Worm (Caenorhabditis elegans): ENCODE results near the gene inx-5.

inx-5 gene

DNA sequence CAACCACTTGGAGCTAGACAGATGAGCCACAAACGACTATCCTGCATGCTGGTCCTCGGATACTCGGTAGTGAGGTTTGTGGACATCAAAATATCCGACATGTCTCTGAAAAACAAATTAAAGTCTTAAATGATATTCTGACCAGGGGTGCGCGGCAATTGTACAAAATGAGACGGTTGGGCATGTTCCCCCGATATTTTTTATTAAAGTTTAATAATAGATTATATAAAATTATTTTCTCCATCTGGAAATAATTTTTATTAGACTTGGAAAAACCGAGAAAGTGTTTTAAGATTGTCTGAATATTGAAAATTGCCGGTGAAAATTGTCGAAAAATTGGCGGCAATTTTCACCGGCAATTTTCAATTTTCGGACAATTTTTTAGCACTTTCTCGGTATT lies 25.6 kb upstream of the inx-5 start, which contains the start of gene F55E10.4:
F55E10.4 (minus strand) TSS at position 101 of the 400 bp plus-strand sequence.
- no peak for TF ChIP-seq unc-62 (GFP tag; optimal IDR thresholded peaks at IDR 0.05 in 1 of 2)
- TF ChIP-seq unc-62 (tag; optimal IDR thresholded peaks at IDR 0.05) = no peak
- no peak for TF ChIP-seq ceh-20 (GFP tag; IDR thresholded peaks at IDR 0.05)
- no peak for TF ChIP-seq set-16 (GFP tag; IDR thresholded peaks at IDR 0.05)
- no peak for TF ChIP-seq dve-1 (tag; optimal IDR thresholded peaks at IDR 0.05; ENCODE audit: insufficient read depth)
- no peak for TF ChIP-seq ceh-32 (tag; optimal IDR thresholded peaks at IDR 0.05; ENCODE audit: poor library complexity)
- TF ChIP-seq Y75B8A.6 (GFP tag; IDR thresholded peaks at IDR 0.05) = no peak
- no peak for TF ChIP-seq fos-1 (tag; optimal IDR thresholded peaks at IDR 0.05)
- no peak for TF ChIP-seq zip-2 (tag; optimal IDR thresholded peaks at IDR 0.05)
- no peak for TF ChIP-seq mep-1 (tag; optimal IDR thresholded peaks at IDR 0.05)
- TF ChIP-seq daf-8 (GFP tag; IDR thresholded peaks at IDR 0.05) = no peak
- TF ChIP-seq nhr-6 (tag; optimal IDR thresholded peaks at IDR 0.05) = no peak
- no peak for TF ChIP-seq pqm-1 (tag; optimal IDR thresholded peaks at IDR 0.05)
- no peak for TF ChIP-seq ztf-7 (tag; optimal IDR thresholded peaks at IDR 0.05)
- TF ChIP-seq T20F7.1 (GFP tag; optimal IDR thresholded peaks at IDR 0.05) = no peak
- no peak for TF ChIP-seq lin-1 (GFP tag; IDR thresholded peaks at IDR 0.05)
- TF ChIP-seq gei-8 (GFP tag; optimal IDR thresholded peaks at IDR 0.05) = no peak
- no peak for TF ChIP-seq lin-39 (tag; optimal IDR thresholded peaks at IDR 0.05)
- TF ChIP-seq F10B5.3 (tag; optimal IDR thresholded peaks at IDR 0.05) = no peak

ce11 chrX:8326394-8326793 lies 24.2 kb upstream of the inx-5 start, which contains the start of gene R09F10.8:
Gene R09F10.8 (minus strand): TSS chrX:8326451.
- TF ChIP-seq unc-62 (GFP tag; optimal IDR thresholded peaks at IDR 0.05 in 1 of 2) = peak in 1 of 2 experiments; percentile 91
- no peak for TF ChIP-seq unc-62 (tag; optimal IDR thresholded peaks at IDR 0.05)
- TF ChIP-seq snpc-1.2 (GFP tag; IDR thresholded peaks at IDR 0.05) = no peak
- TF ChIP-seq nhr-237 (tag; optimal IDR thresholded peaks at IDR 0.05) = no peak

- no peak for TF ChIP-seq dmd-9 (GFP tag; IDR thresholded peaks at IDR 0.05)
- no peak for TF ChIP-seq daf-8 (GFP tag; IDR thresholded peaks at IDR 0.05)
- TF ChIP-seq ceh-62 (tag; optimal IDR thresholded peaks at IDR 0.05) = no peak
- no peak for TF ChIP-seq zip-2 (tag; optimal IDR thresholded peaks at IDR 0.05)
- TF ChIP-seq F37D6.2 (tag; optimal IDR thresholded peaks at IDR 0.05) = no peak
- no peak for TF ChIP-seq Y75B8A.6 (GFP tag; IDR thresholded peaks at IDR 0.05)
- TF ChIP-seq spr-1 (tag; optimal IDR thresholded peaks at IDR 0.05) = no peak
- TF ChIP-seq mdt-29 (GFP tag; IDR thresholded peaks at IDR 0.05) = no peak
- no peak for TF ChIP-seq gei-8 (GFP tag; optimal IDR thresholded peaks at IDR 0.05)
- no peak for TF ChIP-seq sdz-12 (GFP tag; optimal IDR thresholded peaks at IDR 0.05)
- TF ChIP-seq skn-1 (tag; optimal IDR thresholded peaks at IDR 0.05) = no peak
- TF ChIP-seq nhr-11 (tag; optimal IDR thresholded peaks at IDR 0.05) = no peak
- 0 out of 2 replicates have a peak, but pooled peaks have one; percentile 45 for TF ChIP-seq dmd-6 (GFP tag; IDR thresholded peaks at IDR 0.05)
- TF ChIP-seq vab-7 (GFP tag; IDR thresholded peaks at IDR 0.05) = no peak
- no peak for TF ChIP-seq ztf-7 (tag; optimal IDR thresholded peaks at IDR 0.05)
- TF ChIP-seq zag-1 (tag; optimal IDR thresholded peaks at IDR 0.05) = no peak
- no peak for TF ChIP-seq madf-5 (GFP tag; IDR thresholded peaks at IDR 0.05)
- no peak for TF ChIP-seq zip-11 (GFP tag; IDR thresholded peaks at IDR 0.05)
- TF ChIP-seq fkh-10 (GFP tag; optimal IDR thresholded peaks at IDR 0.05) = no peak
- peak; percentile 56 for TF ChIP-seq nhr-28 (tag; optimal IDR thresholded peaks at IDR 0.05)
- TF ChIP-seq duxl-1 (tag; optimal IDR thresholded peaks at IDR 0.05; ENCODE audit: poor library complexity) = no peak
- no peak for TF ChIP-seq nhr-41 (GFP tag; IDR thresholded peaks at IDR 0.05)
- TF ChIP-seq lin-38 (GFP tag; IDR thresholded peaks at IDR 0.05) = no peak
- no peak for TF ChIP-seq lin-1 (GFP tag; IDR thresholded peaks at IDR 0.05)
- no peak for TF ChIP-seq ceh-44 (GFP tag; IDR thresholded peaks at IDR 0.05)
- TF ChIP-seq tag-97 (GFP tag; IDR thresholded peaks at IDR 0.05) = no peak
- TF ChIP-seq dve-1 (tag; optimal IDR thresholded peaks at IDR 0.05; ENCODE audit: insufficient read depth) = peak; percentile 12
- TF ChIP-seq pqm-1 (tag; optimal IDR thresholded peaks at IDR 0.05) = peak; percentile 64
- TF ChIP-seq zfp-2 (tag; optimal IDR thresholded peaks at IDR 0.05) = no peak
- no peak for TF ChIP-seq mes-2 (tag; optimal IDR thresholded peaks at IDR 0.05; ENCODE audit: poor library complexity, severe bottlenecking)
- TF ChIP-seq daf-16 (GFP tag; optimal IDR thresholded peaks at IDR 0.05) = no peak
- TF ChIP-seq daf-16 (tag; optimal IDR thresholded peaks at IDR 0.05) = peak; percentile 60
These were observed 21.2 kb upstream of the inx-5 start, which contains the start of gene R09F10.1 for ce11 chrX:8323371-8323770. Gene R09F10.1 (plus strand): TSS chrX:8323592.
